Fruit fly (Drosophila melanogaster): ENCODE measurements around the gene CG31710.

The CG31710 gene

dm6 chr2L:9656300-9656699, 49.5 kb downstream of the CG31710 start, which contains the start of gene CG33299:
Gene CG33299 (plus strand): TSS chr2L:9656600.
- TF ChIP-seq rgr (GFP tag; optimal IDR thresholded peaks at IDR 0.05) (no peak), psq (GFP tag; optimal IDR thresholded peaks at IDR 0.05) (no peak), sv (GFP tag; optimal IDR thresholded peaks at IDR 0.05) (no peak), dsf (GFP tag; optimal IDR thresholded peaks at IDR 0.05; ENCODE audit: borderline replicate concordance) (no peak), Hnf4 (GFP tag; optimal IDR thresholded peaks at IDR 0.05) (no peak), CG32264 (GFP tag; optimal IDR thresholded peaks at IDR 0.05) (no peak), Rel (GFP tag; optimal IDR thresholded peaks at IDR 0.05) (no peak), Rel (tag; optimal IDR thresholded peaks at IDR 0.05) (no peak), h (GFP tag; optimal IDR thresholded peaks at IDR 0.05) (no peak), tai (GFP tag; optimal IDR thresholded peaks at IDR 0.05) (no peak), usp (GFP tag; optimal IDR thresholded peaks at IDR 0.05) (no peak), HLH106 (tag; optimal IDR thresholded peaks at IDR 0.05) (no peak), GATAd (GFP tag; optimal IDR thresholded peaks at IDR 0.05) (no peak)

All from whole organism, wandering third instar larva.